Worm (Caenorhabditis elegans): ENCODE results near the gene rpac-40.
"Not testable (repeated sequence)": the region's sequence is repeated elsewhere in the genome, so short reads cannot be mapped to it uniquely, and the experiment has no call there.

rpac-40 gene

ce11 chrV:4211521-4211920 is 12.2 kb downstream of the rpac-40 start:
- TF ChIP-seq nhr-25 (tag; optimal IDR thresholded peaks at IDR 0.05) (no peak), nhr-28 (tag; optimal IDR thresholded peaks at IDR 0.05) (no peak), ztf-4 (tag; optimal IDR thresholded peaks at IDR 0.05) (no peak), fkh-10 (GFP tag; optimal IDR thresholded peaks at IDR 0.05) (peak; percentile 75)

ce11 chrV:4215856-4216255 is 16.6 kb downstream of the rpac-40 start, which contains the start of gene H43I07.4:
Gene H43I07.4, plus strand, starts transcription at chrV:4216156.
- TF ChIP-seq egl-27 (tag; optimal IDR thresholded peaks at IDR 0.05); daf-12 (tag; optimal IDR thresholded peaks at IDR 0.05); nhr-43 (tag; optimal IDR thresholded peaks at IDR 0.05; ENCODE audit: poor library complexity, severe bottlenecking): not testable (repeated sequence)

ce11 chrV:4216902-4217301 is 17.6 kb downstream of the rpac-40 start:
- no peak for TF ChIP-seq nhr-237 (tag; optimal IDR thresholded peaks at IDR 0.05)
- TF ChIP-seq skn-1 (tag; optimal IDR thresholded peaks at IDR 0.05) = no peak
- no peak for TF ChIP-seq egl-5 (tag; optimal IDR thresholded peaks at IDR 0.05)
- TF ChIP-seq pqm-1 (tag; optimal IDR thresholded peaks at IDR 0.05) = no peak
- TF ChIP-seq fos-1 (tag; optimal IDR thresholded peaks at IDR 0.05) = no peak
- TF ChIP-seq nhr-77 (tag; optimal IDR thresholded peaks at IDR 0.05) = no peak
- no peak for TF ChIP-seq hmg-11 (tag; optimal IDR thresholded peaks at IDR 0.05)
- TF ChIP-seq pha-4 (tag; optimal IDR thresholded peaks at IDR 0.05) = no peak
- no peak for TF ChIP-seq ceh-16 (tag; optimal IDR thresholded peaks at IDR 0.05)
- no peak for TF ChIP-seq elt-1 (tag; optimal IDR thresholded peaks at IDR 0.05)
- no peak for TF ChIP-seq ceh-28 (tag; optimal IDR thresholded peaks at IDR 0.05)
- no peak for TF ChIP-seq ztf-11 (tag; optimal IDR thresholded peaks at IDR 0.05)
- TF ChIP-seq egl-27 (tag; optimal IDR thresholded peaks at IDR 0.05) = no peak
- no peak for TF ChIP-seq daf-12 (tag; optimal IDR thresholded peaks at IDR 0.05)
- TF ChIP-seq nhr-12 (tag; optimal IDR thresholded peaks at IDR 0.05) = no peak
- no peak for TF ChIP-seq aly-2 (tag; optimal IDR thresholded peaks at IDR 0.05)
- no peak for TF ChIP-seq mml-1 (tag; optimal IDR thresholded peaks at IDR 0.05)
- no peak for TF ChIP-seq ztf-4 (tag; optimal IDR thresholded peaks at IDR 0.05)
- TF ChIP-seq jun-1 (tag; optimal IDR thresholded peaks at IDR 0.05) = no peak
- no peak for TF ChIP-seq snpc-4 (tag; optimal IDR thresholded peaks at IDR 0.05)

- no peak for TF ChIP-seq mdl-1 (tag; optimal IDR thresholded peaks at IDR 0.05)
- TF ChIP-seq nhr-237 (tag; optimal IDR thresholded peaks at IDR 0.05) = no peak
- TF ChIP-seq unc-39 (tag; optimal IDR thresholded peaks at IDR 0.05) = no peak
- no peak for TF ChIP-seq nhr-23 (tag; optimal IDR thresholded peaks at IDR 0.05)
- no peak for TF ChIP-seq mml-1 (tag; optimal IDR thresholded peaks at IDR 0.05)
- peak; percentile 24 for TF ChIP-seq lin-39 (tag; optimal IDR thresholded peaks at IDR 0.05)
- TF ChIP-seq R02D3.7 (tag; optimal IDR thresholded peaks at IDR 0.05) = no peak
- TF ChIP-seq ztf-11 (tag; optimal IDR thresholded peaks at IDR 0.05) = no peak
- peak; percentile 10 for TF ChIP-seq nfya-1 (tag; optimal IDR thresholded peaks at IDR 0.05; ENCODE audit: insufficient read depth)
- TF ChIP-seq elt-2 (tag; optimal IDR thresholded peaks at IDR 0.05) = no peak
- TF ChIP-seq elt-1 (tag; optimal IDR thresholded peaks at IDR 0.05) = peak; percentile 46
- no peak for TF ChIP-seq fkh-2 (tag; optimal IDR thresholded peaks at IDR 0.05)
- TF ChIP-seq eor-1 (tag; optimal IDR thresholded peaks at IDR 0.05) = no peak
- no peak for TF ChIP-seq nhr-25 (tag; optimal IDR thresholded peaks at IDR 0.05)
- TF ChIP-seq ceh-16 (tag; optimal IDR thresholded peaks at IDR 0.05) = no peak
- TF ChIP-seq lsy-12 (tag; optimal IDR thresholded peaks at IDR 0.05) = no peak
- no peak for TF ChIP-seq snpc-4 (tag; optimal IDR thresholded peaks at IDR 0.05)
- TF ChIP-seq ceh-82 (tag; optimal IDR thresholded peaks at IDR 0.05) = no peak
- no peak for TF ChIP-seq unc-62 (GFP tag; optimal IDR thresholded peaks at IDR 0.05)
- TF ChIP-seq sea-2 (GFP tag; optimal IDR thresholded peaks at IDR 0.05) = no peak
These were observed 19.0 kb downstream of the rpac-40 start for ce11 chrV:4218268-4218667.

ce11 chrV:4219342-4219741 is 20.1 kb downstream of the rpac-40 start, which contains the start of gene nlp-9:
Gene nlp-9, plus strand, starts transcription at chrV:4219642.
- TF ChIP-seq nhr-76 (tag; optimal IDR thresholded peaks at IDR 0.05) (no peak), nhr-11 (tag; optimal IDR thresholded peaks at IDR 0.05) (no peak), aly-2 (tag; optimal IDR thresholded peaks at IDR 0.05) (no peak), fkh-10 (GFP tag; optimal IDR thresholded peaks at IDR 0.05) (no peak), zag-1 (tag; optimal IDR thresholded peaks at IDR 0.05) (no peak), daf-12 (tag; optimal IDR thresholded peaks at IDR 0.05) (no peak), elt-1 (tag; optimal IDR thresholded peaks at IDR 0.05) (no peak), ceh-82 (tag; optimal IDR thresholded peaks at IDR 0.05) (no peak), nhr-25 (tag; optimal IDR thresholded peaks at IDR 0.05) (no peak), fkh-2 (tag; optimal IDR thresholded peaks at IDR 0.05) (no peak), nhr-12 (tag; optimal IDR thresholded peaks at IDR 0.05) (no peak), nhr-77 (tag; optimal IDR thresholded peaks at IDR 0.05) (no peak)
